3 worm cellular contexts compared by ENCODE assay signal in genomic region chrX:2287977-2288387, ce11.
TF ChIP-seq lines count a peak whose summit lies in the region.

No protein-coding gene starts in this region.

TF ChIP-seq in whole organism, L4 larva, 104 proteins besides CTCF, POLR2A, EP300 and RAD21 (continued from another document):
- TF ChIP-seq ztf-7 (tag; optimal IDR thresholded peaks at IDR 0.05; lab: Kevin White, UChicago) (no peak), fkh-10 (GFP tag; optimal IDR thresholded peaks at IDR 0.05; lab: Kevin White, UChicago) (no peak), dve-1 (tag; optimal IDR thresholded peaks at IDR 0.05; lab: Kevin White, UChicago; ENCODE audit: insufficient read depth) (peak; percentile 51), lin-29 (GFP tag; IDR thresholded peaks at IDR 0.05; lab: Robert Waterston, UW) (no peak), dmd-6 (GFP tag; IDR thresholded peaks at IDR 0.05; lab: Robert Waterston, UW) (peak; percentile 57), daf-16 (GFP tag; optimal IDR thresholded peaks at IDR 0.05; lab: Kevin White, UChicago) (peak in 1 of 2 experiments; percentile 41), daf-16 (tag; optimal IDR thresholded peaks at IDR 0.05; lab: Kevin White, UChicago) (peak; percentile 43), nhr-28 (tag; optimal IDR thresholded peaks at IDR 0.05; lab: Kevin White, UChicago) (peak; percentile 73), nhr-48 (tag; optimal IDR thresholded peaks at IDR 0.05; lab: Kevin White, UChicago) (no peak), daf-19 (GFP tag; conservative IDR thresholded peaks at IDR 0.05; lab: Robert Waterston, UW) (no peak), lsy-2 (tag; optimal IDR thresholded peaks at IDR 0.05; lab: Kevin White, UChicago) (peak in 1 of 2 experiments; percentile 36), nhr-111 (GFP tag; optimal IDR thresholded peaks at IDR 0.05; lab: Kevin White, UChicago) (no peak), hmg-1.1 (GFP tag; IDR thresholded peaks at IDR 0.05; lab: Robert Waterston, UW) (peak; percentile 58; the same call in 1 of the 2 replicates)

TF ChIP-seq in whole organism, late embryonic, 69 proteins besides CTCF, POLR2A, EP300 and RAD21 (continued from another document):
- TF ChIP-seq C08G9.2 (tag; optimal IDR thresholded peaks at IDR 0.05; lab: Kevin White, UChicago) (no peak), ceh-2 (tag; optimal IDR thresholded peaks at IDR 0.05; lab: Kevin White, UChicago) (peak; percentile 26), unc-86 (tag; optimal IDR thresholded peaks at IDR 0.05; lab: Kevin White, UChicago) (no peak), nfya-1 (tag; optimal IDR thresholded peaks at IDR 0.05; lab: Kevin White, UChicago) (peak; percentile 6), tbx-2 (tag; optimal IDR thresholded peaks at IDR 0.05; lab: Kevin White, UChicago) (peak; percentile 63), C38D4.7 (GFP tag; optimal IDR thresholded peaks at IDR 0.05; lab: Kevin White, UChicago) (no peak), odd-2 (tag; optimal IDR thresholded peaks at IDR 0.05; lab: Kevin White, UChicago) (no peak), pha-4 (tag; optimal IDR thresholded peaks at IDR 0.05; lab: Kevin White, UChicago) (no peak), ceh-34 (tag; optimal IDR thresholded peaks at IDR 0.05; lab: Kevin White, UChicago) (peak; percentile 3), ets-4 (tag; optimal IDR thresholded peaks at IDR 0.05; lab: Kevin White, UChicago) (no peak), nhr-11 (tag; optimal IDR thresholded peaks at IDR 0.05; lab: Kevin White, UChicago) (no peak), ztf-16 (tag; optimal IDR thresholded peaks at IDR 0.05; lab: Kevin White, UChicago) (no peak), ceh-9 (tag; optimal IDR thresholded peaks at IDR 0.05; lab: Kevin White, UChicago) (no peak), mec-3 (tag; optimal IDR thresholded peaks at IDR 0.05; lab: Kevin White, UChicago; ENCODE audit: borderline replicate concordance) (no peak), sox-4 (tag; optimal IDR thresholded peaks at IDR 0.05; lab: Kevin White, UChicago) (no peak), K09A11.1 (tag; optimal IDR thresholded peaks at IDR 0.05; lab: Kevin White, UChicago; ENCODE audit: insufficient read depth) (no peak), hlh-15 (tag; optimal IDR thresholded peaks at IDR 0.05; lab: Kevin White, UChicago) (no peak)

TF ChIP-seq in whole organism, mixed stage, embryonic, 35 proteins besides CTCF, POLR2A, EP300 and RAD21 (continued from another document):
- TF ChIP-seq bed-3 (GFP tag; optimal IDR thresholded peaks at IDR 0.05; lab: Kevin White, UChicago) (no peak), nhr-28 (tag; optimal IDR thresholded peaks at IDR 0.05; lab: Kevin White, UChicago) (no peak), unc-39 (tag; optimal IDR thresholded peaks at IDR 0.05; lab: Kevin White, UChicago) (no peak)
TF ChIP-seq in whole organism, mixed stage, embryonic: peak in this region for 12.
